Worm (Caenorhabditis elegans) whole organism, late embryonic: Measurements from ENCODE around the gene D2062.13.

Experiments used
- C38D4.7 ChIP-seq: fragments of 200-800 bp; sonication (Bioruptor generic); optimal IDR thresholded peaks from 2 replicates; lab custom pipeline; 2018; ENCODE audit warnings: mild to moderate bottlenecking, missing genetic modification characterization, moderate library complexity, missing compliant biosample characterization
- T23F11.4 ChIP-seq: fragments of 200-800 bp; sonication (Bioruptor generic); optimal IDR thresholded peaks from 2 replicates; lab custom pipeline; 2018; ENCODE audit warnings: mild to moderate bottlenecking, missing genetic modification characterization, missing compliant biosample characterization
- Y22D7AL.16 ChIP-seq: sonication (generic microtip); optimal IDR thresholded peaks from 2 replicates; lab custom pipeline; 2016; ENCODE audit warnings: missing genetic modification characterization, missing compliant biosample characterization
- ama-1 ChIP-seq: fragments of 150-350 bp; optimal IDR thresholded peaks from 2 replicates; lab custom pipeline; 2014
- ceh-24 ChIP-seq: sonication (generic microtip); optimal IDR thresholded peaks from 2 replicates; lab custom pipeline; 2016; ENCODE audit warnings: mild to moderate bottlenecking, missing genetic modification characterization, missing compliant biosample characterization
- ceh-34 ChIP-seq: sonication (generic microtip); optimal IDR thresholded peaks from 2 replicates; lab custom pipeline; 2016; ENCODE audit warnings: mild to moderate bottlenecking, missing genetic modification characterization, missing compliant biosample characterization
- dmd-4 ChIP-seq: sonication (generic microtip); optimal IDR thresholded peaks from 2 replicates; lab custom pipeline; 2016; ENCODE audit warnings: borderline replicate concordance, missing genetic modification characterization, missing compliant biosample characterization
- elt-2 ChIP-seq: sonication (generic microtip); optimal IDR thresholded peaks from 2 replicates; lab custom pipeline; 2016; ENCODE audit warnings: missing genetic modification reagents, missing genetic modification characterization, missing compliant biosample characterization
- elt-4 ChIP-seq: sonication (generic microtip); optimal IDR thresholded peaks from 2 replicates; lab custom pipeline; 2016; ENCODE audit warnings: missing genetic modification characterization, missing compliant biosample characterization
- fkh-10 ChIP-seq: fragments of 150-350 bp; optimal IDR thresholded peaks from 2 replicates; lab custom pipeline; 2014; ENCODE audit warnings: missing biosample characterization, missing genetic modification reagents, missing genetic modification characterization
- hlh-15 ChIP-seq: sonication (generic microtip); optimal IDR thresholded peaks from 2 replicates; lab custom pipeline; 2016; ENCODE audit warnings: missing genetic modification characterization, missing compliant biosample characterization
- hlh-30 ChIP-seq: sonication (generic microtip); optimal IDR thresholded peaks from 2 replicates; lab custom pipeline; 2017; ENCODE audit warnings: antibody characterized with exemption, missing genetic modification characterization, missing compliant biosample characterization; ENCODE audit not compliant: insufficient read depth
- hlh-8 ChIP-seq: sonication (generic microtip); optimal IDR thresholded peaks from 2 replicates; lab custom pipeline; 2016; ENCODE audit warnings: missing genotype, missing genetic modification characterization, missing compliant biosample characterization
- nfya-1 ChIP-seq: sonication (generic microtip); optimal IDR thresholded peaks from 2 replicates; lab custom pipeline; 2017; ENCODE audit warnings: missing genetic modification characterization, mild to moderate bottlenecking, missing compliant biosample characterization, antibody characterized with exemption, moderate library complexity
- nhr-232 ChIP-seq: sonication (generic microtip); optimal IDR thresholded peaks from 2 replicates; lab custom pipeline; 2016; ENCODE audit warnings: missing genetic modification characterization, missing compliant biosample characterization
- pha-2 ChIP-seq: sonication (generic microtip); optimal IDR thresholded peaks from 2 replicates; lab custom pipeline; 2017; ENCODE audit warnings: mild to moderate bottlenecking, missing genetic modification characterization, missing compliant biosample characterization
- ref-2 ChIP-seq: sonication (generic microtip); optimal IDR thresholded peaks from 2 replicates; lab custom pipeline; 2016; ENCODE audit warnings: missing genetic modification characterization, missing compliant biosample characterization
- sox-4 ChIP-seq: sonication (generic microtip); optimal IDR thresholded peaks from 2 replicates; lab custom pipeline; 2017; ENCODE audit warnings: mild to moderate bottlenecking, missing genetic modification characterization, inconsistent platforms, missing compliant biosample characterization
- syd-9 ChIP-seq: sonication (generic microtip); optimal IDR thresholded peaks from 2 replicates; lab custom pipeline; 2016; ENCODE audit warnings: mild to moderate bottlenecking, missing genetic modification characterization, moderate library complexity, missing compliant biosample characterization
- tbx-2 ChIP-seq: sonication (generic microtip); optimal IDR thresholded peaks from 2 replicates; lab custom pipeline; 2016; ENCODE audit warnings: missing genetic modification characterization, missing compliant biosample characterization
- tbx-7 ChIP-seq: sonication (generic microtip); optimal IDR thresholded peaks from 2 replicates; lab custom pipeline; 2016; ENCODE audit warnings: missing genotype, missing genetic modification characterization, missing compliant biosample characterization
- ttx-3 ChIP-seq: sonication (generic microtip); optimal IDR thresholded peaks from 2 replicates; lab custom pipeline; 2016; ENCODE audit warnings: missing genetic modification reagents, missing genetic modification characterization, missing compliant biosample characterization
- unc-3 ChIP-seq, 2 experiments: fragments of 200-800 bp in 1 of 2; sonication (Bioruptor generic) in 1 of 2; sonication (generic microtip) in 1 of 2; conservative IDR thresholded peaks in 1 of 2; optimal IDR thresholded peaks in 1 of 2; 2 replicates each; pipeline versions ENCODE4 v1.3.6 to Lab custom; 2016 to 2022; ENCODE audit warnings: missing compliant biosample characterization in 2 of 2, missing genetic modification characterization in 2 of 2, missing genetic modification reagents in 1 of 2
- unc-42 ChIP-seq: sonication (generic microtip); optimal IDR thresholded peaks from 2 replicates; lab custom pipeline; 2016; ENCODE audit warnings: missing genotype, missing genetic modification characterization, missing compliant biosample characterization
- zip-5 ChIP-seq: sonication (generic microtip); optimal IDR thresholded peaks from 2 replicates; lab custom pipeline; 2016; ENCODE audit warnings: missing genetic modification characterization, missing compliant biosample characterization

The D2062.13 gene

DNA sequence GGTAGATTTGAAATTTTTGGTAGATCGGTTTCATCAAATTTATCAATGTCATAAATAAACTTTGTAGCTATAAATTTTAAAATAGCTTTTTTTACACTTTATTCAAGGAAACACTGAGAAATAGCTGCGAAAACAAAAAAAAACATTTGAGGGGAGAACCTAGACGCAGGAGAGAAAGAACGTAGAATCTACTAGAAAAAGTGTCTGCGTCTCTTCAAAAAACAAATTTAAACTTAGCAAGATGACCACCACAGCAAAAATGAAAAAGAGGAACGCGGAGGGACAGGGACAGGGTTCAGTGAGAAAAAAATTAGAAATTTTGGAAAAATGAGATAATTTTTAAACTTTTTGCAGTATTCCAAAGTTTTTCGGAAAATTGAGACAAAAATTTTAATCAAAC lies 36.6 kb downstream of the D2062.13 start:
- TF ChIP-seq ceh-34 (tag; lab: Kevin White, UChicago) (no peak), ama-1 (lab: Kevin White, UChicago) (no peak), unc-3 (GFP tag; conservative IDR thresholded peaks at IDR 0.05; lab: Robert Waterston, UW) (no peak), unc-3 (tag; optimal IDR thresholded peaks at IDR 0.05; lab: Kevin White, UChicago) (no peak), hlh-30 (tag; lab: Kevin White, UChicago) (no peak), ref-2 (no peak), dmd-4 (tag; lab: Kevin White, UChicago) (no peak), hlh-8 (tag; lab: Kevin White, UChicago) (no peak), tbx-7 (tag; lab: Kevin White, UChicago) (no peak), pha-2 (tag; lab: Kevin White, UChicago) (no peak), unc-42 (tag; lab: Kevin White, UChicago) (no peak)

- no peak for TF ChIP-seq tbx-2 (tag; lab: Kevin White, UChicago)
- TF ChIP-seq ceh-24 (tag; lab: Kevin White, UChicago): no peak
- TF ChIP-seq hlh-8 (tag; lab: Kevin White, UChicago): no peak
- no peak for TF ChIP-seq elt-4 (tag; lab: Kevin White, UChicago)
- no peak for TF ChIP-seq nhr-232 (tag; lab: Kevin White, UChicago)
- no peak for TF ChIP-seq ttx-3 (tag; lab: Kevin White, UChicago)
- TF ChIP-seq ceh-34 (tag; lab: Kevin White, UChicago): no peak
- TF ChIP-seq Y22D7AL.16 (tag; lab: Kevin White, UChicago): no peak
- no peak for TF ChIP-seq elt-2 (tag; lab: Kevin White, UChicago)
- TF ChIP-seq nfya-1 (tag; lab: Kevin White, UChicago): no peak
- no peak for TF ChIP-seq zip-5 (tag; lab: Kevin White, UChicago)
- no peak for TF ChIP-seq sox-4 (tag; lab: Kevin White, UChicago)
- TF ChIP-seq tbx-7 (tag; lab: Kevin White, UChicago): no peak
- TF ChIP-seq T23F11.4 (GFP tag; lab: Kevin White, UChicago): no peak
- TF ChIP-seq, all 69 proteins: peak for 0
Observed at ce11 chrII:2649539-2649938, 37.2 kb downstream of the D2062.13 start, which contains the start of the genes F22E5.13 and F22E5.6. TSS of gene F22E5.13 (minus strand) at chrII:2649639. TSS of gene F22E5.6 (plus strand) at chrII:2649835.

DNA sequence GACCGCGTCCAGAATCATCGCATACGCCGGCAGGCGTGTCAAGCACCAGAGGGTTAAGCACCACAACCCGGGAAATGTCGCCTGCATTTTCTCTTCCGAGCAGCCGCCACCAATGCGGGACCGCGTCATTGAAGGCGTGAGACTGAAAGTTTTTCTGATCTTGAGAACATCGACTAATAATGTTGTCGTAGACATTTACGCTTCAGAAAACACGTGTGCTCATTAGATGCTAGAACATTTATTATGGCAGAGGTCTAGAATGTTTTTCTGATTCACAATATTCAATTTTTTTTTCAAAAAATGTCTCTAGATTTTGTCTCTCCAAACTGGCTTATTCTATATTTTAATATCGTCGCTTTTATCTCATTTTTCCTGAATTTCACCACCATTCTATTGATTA lies 44.2 kb downstream of the D2062.13 start, which contains the start of gene sri-47:
Gene sri-47 (plus strand): TSS at position 301 of the 400 bp plus-strand sequence.
- TF ChIP-seq ref-2 (no peak), fkh-10 (GFP tag; lab: Kevin White, UChicago) (no peak), hlh-8 (tag; lab: Kevin White, UChicago) (no peak)
- TF ChIP-seq, all 69 proteins: peak for 0

- no peak for TF ChIP-seq nhr-232 (tag; lab: Kevin White, UChicago)
- TF ChIP-seq hlh-15 (tag; lab: Kevin White, UChicago): no peak
- no peak for TF ChIP-seq syd-9 (tag; lab: Kevin White, UChicago)
- no peak for TF ChIP-seq C38D4.7 (GFP tag; lab: Kevin White, UChicago)
Observed at ce11 chrII:2659364-2659763, 47.0 kb downstream of the D2062.13 start, which contains the start of gene gcy-21. TSS of gene gcy-21 (plus strand) at chrII:2659664.
